Fruit fly (Drosophila melanogaster): ENCODE measurements around the gene Hf.

DNA sequence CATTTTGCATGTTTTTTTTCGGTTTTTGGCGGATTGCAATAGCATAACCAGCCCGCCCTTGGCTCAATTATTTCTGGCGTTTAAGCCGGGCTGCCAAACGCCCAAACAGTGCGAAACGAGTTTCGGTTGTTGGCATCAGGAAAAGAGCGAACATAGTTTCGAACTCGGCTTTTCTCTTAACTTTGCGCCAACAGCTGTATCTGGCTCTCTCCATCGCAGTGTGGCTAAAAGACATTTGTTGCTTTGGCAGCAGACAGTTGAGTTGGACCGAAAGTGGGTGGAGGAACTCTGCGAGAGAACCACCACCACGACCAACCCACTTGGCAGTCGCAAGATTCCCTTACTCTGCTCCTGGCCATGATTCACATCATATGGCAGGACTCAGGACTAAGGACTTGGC is 50.5 kb downstream of the Hf start:
- TF ChIP-seq CG33017 (tag; optimal IDR thresholded peaks at IDR 0.05) (no peak), Mnt (GFP tag; optimal IDR thresholded peaks at IDR 0.05) (no peak), CG5204 (GFP tag; optimal IDR thresholded peaks at IDR 0.05) (no peak), Hr96 (GFP tag; optimal IDR thresholded peaks at IDR 0.05) (no peak), pad (GFP tag; optimal IDR thresholded peaks at IDR 0.05) (no peak), bab1 (GFP tag; optimal IDR thresholded peaks at IDR 0.05) (no peak), toe (GFP tag; optimal IDR thresholded peaks at IDR 0.05) (no peak), CG11617 (GFP tag; optimal IDR thresholded peaks at IDR 0.05) (no peak), CG14711 (tag; optimal IDR thresholded peaks at IDR 0.05) (no peak), kay (GFP tag; ENCODE audit: borderline replicate concordance) (no peak), cic (GFP tag; optimal IDR thresholded peaks at IDR 0.05) (no peak), CG7101 (tag; optimal IDR thresholded peaks at IDR 0.05) (no peak), CG1620 (GFP tag; optimal IDR thresholded peaks at IDR 0.05) (no peak)
